Fruit fly (Drosophila melanogaster) S2 (cell line): Measurements from ENCODE around the gene Ugt35E2.

ENCODE experiments used
- CG8478 ChIP-seq: fragments of >200 bp; optimal IDR thresholded peaks from 2 replicates; lab custom pipeline; 2018
- CTCF ChIP-seq, 2 experiments: fragments of >200 bp; optimal IDR thresholded peaks; 2 replicates each; lab custom pipeline; 2018

DNA sequence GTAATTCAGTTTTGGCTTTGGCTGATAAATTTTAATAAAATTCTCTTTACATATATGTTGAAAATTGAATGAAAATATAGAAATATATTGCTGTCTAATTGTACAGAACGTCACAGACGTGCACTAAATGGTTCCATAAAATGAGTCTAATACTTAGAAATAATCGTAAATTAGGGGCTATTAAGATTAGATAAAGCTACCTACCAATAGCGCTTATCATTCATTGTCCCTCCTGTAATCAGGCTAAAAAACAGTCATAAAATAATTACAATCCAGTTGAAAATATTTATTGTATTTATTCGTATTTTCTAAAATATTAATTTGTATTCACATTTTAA lies 5.4 kb upstream of the Ugt35E2 start:
- no peak for TF ChIP-seq CG8478 (lab: Kevin White, UChicago)
- no peak for TF ChIP-seq CTCF (optimal IDR thresholded peaks at IDR 0.05; lab: Kevin White, UChicago)
